Fruit fly (Drosophila melanogaster): ENCODE data around the gene sba.

The sba gene

DNA sequence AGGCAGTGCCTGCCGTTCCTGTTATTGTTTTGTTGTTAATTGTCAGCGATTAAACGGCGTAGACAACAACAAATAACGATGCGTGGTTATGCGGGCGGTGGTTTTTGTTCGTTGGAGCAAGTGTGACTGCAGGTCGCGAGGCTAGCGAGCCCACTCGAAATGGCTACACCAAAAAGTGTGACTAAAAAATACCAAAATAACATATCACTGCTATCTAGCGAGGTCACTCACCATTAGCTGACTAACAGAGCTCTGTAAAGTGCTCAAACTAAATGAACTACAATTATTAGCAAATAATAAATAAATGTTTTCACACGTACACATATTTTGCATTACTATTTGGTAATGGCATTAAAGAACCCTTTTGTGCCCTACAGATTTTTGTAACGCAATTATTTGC lies 32.9 kb downstream of the sba start, which contains the start of gene Pli:
Gene Pli (minus strand): TSS at position 131 of the 400 bp plus-strand sequence.
- TF ChIP-seq Mnt (GFP tag; optimal IDR thresholded peaks at IDR 0.05) = peak; percentile 35
- TF ChIP-seq toe (GFP tag; optimal IDR thresholded peaks at IDR 0.05) = no peak
- TF ChIP-seq CG7101 (tag; optimal IDR thresholded peaks at IDR 0.05) = peak; percentile 57
- TF ChIP-seq CG33017 (tag; optimal IDR thresholded peaks at IDR 0.05) = no peak
- no peak for TF ChIP-seq CG5204 (GFP tag; optimal IDR thresholded peaks at IDR 0.05)
- TF ChIP-seq CG11617 (GFP tag; optimal IDR thresholded peaks at IDR 0.05) = peak; percentile 5
- TF ChIP-seq Clk (GFP tag; optimal IDR thresholded peaks at IDR 0.05) = no peak
- no peak for TF ChIP-seq cnc (optimal IDR thresholded peaks at IDR 0.05)
- no peak for TF ChIP-seq cic (GFP tag; optimal IDR thresholded peaks at IDR 0.05)
- peak; percentile 20 for TF ChIP-seq CG14711 (tag; optimal IDR thresholded peaks at IDR 0.05)
- TF ChIP-seq pad (GFP tag; optimal IDR thresholded peaks at IDR 0.05) = peak; percentile 4
- TF ChIP-seq Crg-1 (GFP tag; optimal IDR thresholded peaks at IDR 0.05) = no peak
- peak; percentile 50 for TF ChIP-seq tj (GFP tag; optimal IDR thresholded peaks at IDR 0.05)
- no peak for TF ChIP-seq Hr96 (GFP tag; optimal IDR thresholded peaks at IDR 0.05)
- no peak for TF ChIP-seq CG12768 (GFP tag; optimal IDR thresholded peaks at IDR 0.05)
- TF ChIP-seq CG7045 (GFP tag; optimal IDR thresholded peaks at IDR 0.05) = no peak
- TF ChIP-seq ovo (GFP tag; optimal IDR thresholded peaks at IDR 0.05) = no peak
- peak; percentile 8 for TF ChIP-seq CG1620 (GFP tag; optimal IDR thresholded peaks at IDR 0.05)
- peak; percentile 55 for TF ChIP-seq bab1 (GFP tag; optimal IDR thresholded peaks at IDR 0.05)

DNA sequence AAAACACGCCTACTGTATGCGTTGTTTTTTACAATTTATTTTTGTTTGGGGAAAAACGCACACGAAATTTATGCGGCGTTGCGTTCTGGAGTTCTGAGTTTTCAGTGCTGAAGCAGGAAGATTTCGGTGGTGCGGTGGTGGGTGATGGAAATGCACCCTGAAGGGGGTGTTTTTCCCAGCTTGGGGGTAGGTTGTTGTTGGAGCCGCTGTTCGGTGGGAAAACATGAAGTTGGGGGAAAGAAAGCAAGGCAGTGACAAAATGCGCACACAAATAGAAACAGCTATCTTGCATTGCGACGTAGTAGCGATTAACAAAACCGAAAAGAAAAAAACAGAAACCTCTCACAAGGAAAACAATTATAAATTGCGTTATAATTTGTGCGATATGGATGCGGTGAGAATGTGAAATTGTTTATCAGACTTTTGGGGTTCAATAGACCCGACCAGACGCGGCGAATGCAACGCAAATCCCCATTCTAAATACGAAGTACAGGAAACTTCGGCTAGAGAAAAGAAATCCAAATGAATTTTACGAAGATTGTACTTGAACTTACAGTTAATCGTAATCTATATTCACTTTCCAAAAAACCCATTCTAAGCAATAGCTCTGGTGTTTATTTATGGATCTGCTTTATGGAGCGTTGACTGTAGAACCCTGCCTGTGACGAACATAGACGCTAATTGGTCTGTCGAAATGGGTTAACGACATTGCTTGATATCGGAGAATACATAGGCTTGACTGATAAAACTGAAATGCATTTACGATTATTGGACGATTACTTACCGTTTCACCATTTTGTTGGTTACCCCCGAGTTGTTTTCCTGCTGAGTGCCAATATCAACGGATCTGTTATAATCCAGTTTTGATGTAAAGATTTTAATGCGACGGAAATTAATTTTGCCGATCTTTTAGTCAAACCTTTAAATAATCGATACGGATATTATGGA lies 34.2 kb downstream of the sba start:
- TF ChIP-seq toe (GFP tag; optimal IDR thresholded peaks at IDR 0.05) (no peak), CG7045 (GFP tag; optimal IDR thresholded peaks at IDR 0.05) (peak; percentile 22), CG14711 (tag; optimal IDR thresholded peaks at IDR 0.05) (peak; percentile 45), tj (GFP tag; optimal IDR thresholded peaks at IDR 0.05) (no peak), CG11617 (GFP tag; optimal IDR thresholded peaks at IDR 0.05) (no peak), pad (GFP tag; optimal IDR thresholded peaks at IDR 0.05) (peak; percentile 20), CG7101 (tag; optimal IDR thresholded peaks at IDR 0.05) (peak; percentile 57), bab1 (GFP tag; optimal IDR thresholded peaks at IDR 0.05) (peak; percentile 64), kay (GFP tag; ENCODE audit: borderline replicate concordance) (peak; percentile 10), Mnt (GFP tag; optimal IDR thresholded peaks at IDR 0.05) (peak; percentile 0), Clk (GFP tag; optimal IDR thresholded peaks at IDR 0.05) (no peak), CG33017 (tag; optimal IDR thresholded peaks at IDR 0.05) (peak; percentile 47)

DNA sequence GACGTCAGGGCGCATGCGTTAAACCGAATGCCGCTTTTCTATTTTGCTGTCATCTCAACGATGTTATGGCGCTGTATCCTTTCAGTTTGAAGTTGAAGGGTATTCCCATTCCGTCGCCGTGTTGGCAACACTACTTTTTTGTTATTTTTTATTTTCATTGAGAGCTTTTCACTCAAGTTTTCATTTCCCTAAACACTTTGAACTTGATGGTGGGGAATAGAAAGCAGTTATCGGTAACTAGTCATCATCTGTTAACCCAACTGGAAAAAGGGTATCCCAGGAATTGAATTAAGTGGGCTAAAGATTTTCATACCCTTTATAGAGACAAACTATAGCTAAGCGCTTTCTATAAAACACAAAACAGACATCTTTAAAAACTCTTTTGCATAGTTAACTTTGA lies 35.2 kb downstream of the sba start:
- no peak for TF ChIP-seq Hr96 (GFP tag; optimal IDR thresholded peaks at IDR 0.05)
- no peak for TF ChIP-seq Crg-1 (GFP tag; optimal IDR thresholded peaks at IDR 0.05)
- no peak for TF ChIP-seq CG5204 (GFP tag; optimal IDR thresholded peaks at IDR 0.05)

DNA sequence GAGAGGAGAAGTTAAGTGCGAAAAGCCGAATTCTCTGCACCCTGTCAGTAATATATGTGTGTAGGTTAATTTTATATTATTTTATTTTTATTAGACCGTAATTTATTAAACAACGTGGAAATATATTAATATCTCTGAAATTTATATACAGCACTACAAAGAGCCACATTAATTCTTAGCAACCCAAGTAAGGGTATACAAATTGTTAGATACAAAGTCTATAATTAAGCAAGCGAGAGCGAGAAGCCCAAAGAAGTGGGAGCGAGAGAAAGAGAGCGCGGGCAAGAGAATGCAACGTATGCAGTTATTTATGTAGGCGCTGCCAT lies 35.7 kb downstream of the sba start:
- TF ChIP-seq cic (GFP tag; optimal IDR thresholded peaks at IDR 0.05) = no peak
- peak; percentile 66 for TF ChIP-seq kay (GFP tag; ENCODE audit: borderline replicate concordance)
- peak; percentile 74 for TF ChIP-seq CG33017 (tag; optimal IDR thresholded peaks at IDR 0.05)
- peak; percentile 60 for TF ChIP-seq Crg-1 (GFP tag; optimal IDR thresholded peaks at IDR 0.05)
- peak; percentile 51 for TF ChIP-seq pad (GFP tag; optimal IDR thresholded peaks at IDR 0.05)
- TF ChIP-seq CG7045 (GFP tag; optimal IDR thresholded peaks at IDR 0.05) = peak; percentile 64
- TF ChIP-seq CG14711 (tag; optimal IDR thresholded peaks at IDR 0.05) = peak; percentile 90
- TF ChIP-seq Clk (GFP tag; optimal IDR thresholded peaks at IDR 0.05) = no peak
- TF ChIP-seq CG12768 (GFP tag; optimal IDR thresholded peaks at IDR 0.05) = peak; percentile 44
- TF ChIP-seq CG11617 (GFP tag; optimal IDR thresholded peaks at IDR 0.05) = peak; percentile 56
- peak; percentile 97 for TF ChIP-seq bab1 (GFP tag; optimal IDR thresholded peaks at IDR 0.05)
- TF ChIP-seq tj (GFP tag; optimal IDR thresholded peaks at IDR 0.05) = peak; percentile 88
- TF ChIP-seq CG1620 (GFP tag; optimal IDR thresholded peaks at IDR 0.05) = peak; percentile 47
- no peak for TF ChIP-seq cnc (optimal IDR thresholded peaks at IDR 0.05)
- no peak for TF ChIP-seq Hr96 (GFP tag; optimal IDR thresholded peaks at IDR 0.05)
- TF ChIP-seq CG7101 (tag; optimal IDR thresholded peaks at IDR 0.05) = peak; percentile 88

DNA sequence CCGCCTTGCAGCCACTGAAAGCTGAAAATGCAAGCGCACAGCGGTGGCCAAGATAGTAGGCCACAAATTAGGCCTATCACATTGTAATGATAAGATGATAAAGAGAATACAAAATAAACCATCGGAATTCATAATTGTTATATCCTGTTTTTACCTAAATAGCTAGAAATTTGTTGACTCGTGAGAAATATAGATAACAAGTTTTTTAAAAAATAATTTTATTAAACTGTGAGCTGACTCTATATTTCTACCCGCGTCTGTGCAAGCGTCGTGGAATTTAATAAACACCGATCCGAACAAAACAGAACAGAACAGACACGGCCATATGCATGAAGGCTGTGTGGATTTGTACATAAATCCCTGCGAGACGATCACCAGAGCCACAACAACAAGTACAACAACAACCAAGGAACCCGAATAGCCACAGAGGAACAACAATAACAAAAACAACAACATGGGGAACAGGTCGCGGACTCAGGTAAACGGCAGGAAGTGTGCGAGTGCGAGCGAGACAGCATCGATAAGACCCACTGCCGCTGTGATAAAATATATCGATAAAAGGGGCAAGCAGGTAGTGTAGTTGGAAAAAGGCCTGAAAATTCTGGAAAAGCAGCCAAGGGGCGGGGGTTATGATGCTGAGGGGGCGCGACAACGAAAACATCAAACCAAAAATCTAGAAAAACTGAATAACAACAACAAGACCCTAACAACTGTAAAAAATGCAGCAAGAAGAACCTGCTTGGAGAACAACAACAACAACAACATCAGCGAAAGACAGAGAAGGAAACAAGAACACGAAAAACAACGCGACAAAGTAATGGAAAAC lies 36.3 kb downstream of the sba start:
- TF ChIP-seq pad (GFP tag; optimal IDR thresholded peaks at IDR 0.05) (peak; percentile 82), cnc (optimal IDR thresholded peaks at IDR 0.05) (no peak), toe (GFP tag; optimal IDR thresholded peaks at IDR 0.05) (no peak), CG11617 (GFP tag; optimal IDR thresholded peaks at IDR 0.05) (peak; percentile 53), CG14711 (tag; optimal IDR thresholded peaks at IDR 0.05) (peak; percentile 70), kay (GFP tag; ENCODE audit: borderline replicate concordance) (no peak), CG1620 (GFP tag; optimal IDR thresholded peaks at IDR 0.05) (peak; percentile 44), bab1 (GFP tag; optimal IDR thresholded peaks at IDR 0.05) (peak; percentile 90), Hr96 (GFP tag; optimal IDR thresholded peaks at IDR 0.05) (peak; percentile 37), CG5204 (GFP tag; optimal IDR thresholded peaks at IDR 0.05) (peak; percentile 11), CG33017 (tag; optimal IDR thresholded peaks at IDR 0.05) (peak; percentile 2), Mnt (GFP tag; optimal IDR thresholded peaks at IDR 0.05) (peak; percentile 20), CG7101 (tag; optimal IDR thresholded peaks at IDR 0.05) (peak; percentile 71)

Data from whole organism, adult.